ENCODE assay signal across 3 worm cellular contexts in genomic region chrII:12257095-12257494, ce11.
TF ChIP-seq lines count a peak whose summit lies in the region.

No protein-coding gene starts in this region.

TF ChIP-seq in whole organism, L3 larva, 47 proteins besides CTCF, POLR2A, EP300 and RAD21:
- TF ChIP-seq tbx-2 (tag; optimal IDR thresholded peaks at IDR 0.05; lab: Kevin White, UChicago), result no peak
- no peak for TF ChIP-seq fkh-10 (GFP tag; optimal IDR thresholded peaks at IDR 0.05; lab: Kevin White, UChicago)
- TF ChIP-seq nhr-28 (tag; optimal IDR thresholded peaks at IDR 0.05; lab: Kevin White, UChicago), result no peak
- TF ChIP-seq lin-39 (tag; optimal IDR thresholded peaks at IDR 0.05; lab: Kevin White, UChicago), result no peak
- TF ChIP-seq ceh-28 (tag; optimal IDR thresholded peaks at IDR 0.05; lab: Kevin White, UChicago), result peak; percentile 89
- no peak for TF ChIP-seq elt-2 (tag; optimal IDR thresholded peaks at IDR 0.05; lab: Kevin White, UChicago)

TF ChIP-seq in whole organism, L4 larva, 104 proteins besides CTCF, POLR2A, EP300 and RAD21:
- no peak for TF ChIP-seq F26F4.8 (GFP tag; conservative IDR thresholded peaks at IDR 0.05; lab: Robert Waterston, UW)
- TF ChIP-seq ceh-28 (tag; optimal IDR thresholded peaks at IDR 0.05; lab: Kevin White, UChicago), result peak; percentile 65

TF ChIP-seq in whole organism, midembryonic, 9 proteins besides CTCF, POLR2A, EP300 and RAD21:
- TF ChIP-seq T22C8.4 (GFP tag; IDR thresholded peaks at IDR 0.05; lab: Robert Waterston, UW) (0 out of 2 replicates have a peak, but pooled peaks have one; percentile 8), klf-2 (GFP tag; conservative IDR thresholded peaks at IDR 0.05; lab: Robert Waterston, UW) (no peak)

Comparison
In these comparisons a context has a peak if more than half of its experiments do, and no peak if none do; other contexts are left out.
1. Of the 28 proteins assayed by ChIP-seq in both whole organism, L4 larva and whole organism, L3 larva: peak only in whole organism, L4 larva: none; only in whole organism, L3 larva: none; in both: ceh-28; in neither: 27.